Worm (Caenorhabditis elegans) whole organism, L4 larva: Measurements from ENCODE around the gene str-60.
A peak's percentile ranks its signal among the peaks of the same experiment; 100 is the strongest.
"Not testable (repeated sequence)": the region's sequence is repeated elsewhere in the genome, so short reads cannot be mapped to it uniquely, and the experiment has no call there.

Experiments
- D1046.2 ChIP-seq: fragments of 200-800 bp; sonication (Bioruptor generic); IDR thresholded peaks from 2 replicates; pipeline ENCODE4 v1.3.6; 2022; ENCODE audit warnings: missing genetic modification characterization, missing compliant biosample characterization
- F26F4.8 ChIP-seq: fragments of 200-800 bp; sonication (Bioruptor generic); conservative IDR thresholded peaks from 2 replicates; pipeline ENCODE4 v1.3.6; 2022; ENCODE audit warnings: missing genetic modification characterization, missing compliant biosample characterization
- F37D6.2 ChIP-seq: sonication (generic microtip); optimal IDR thresholded peaks from 2 replicates; lab custom pipeline; 2016; ENCODE audit warnings: mild to moderate bottlenecking, missing genetic modification characterization, missing compliant biosample characterization
- F44E2.7 ChIP-seq: fragments of 200-800 bp; sonication (Bioruptor generic); IDR thresholded peaks from 2 replicates; pipeline ENCODE4 v2.1.2; 2022; ENCODE audit warnings: missing genetic modification characterization, missing compliant biosample characterization
- aha-1 ChIP-seq: fragments of 150-350 bp; peaks from one replicate; lab custom pipeline; 2014; ENCODE audit warnings: missing biosample characterization, missing genetic modification characterization
- aly-2 ChIP-seq: sonication (generic microtip); optimal IDR thresholded peaks from 2 replicates; lab custom pipeline; 2018; ENCODE audit warnings: missing biosample characterization, missing genetic modification characterization
- ceh-20 ChIP-seq: fragments of 200-800 bp; sonication (Bioruptor generic); IDR thresholded peaks from 2 replicates; pipeline ENCODE4 v1.3.6; 2022; ENCODE audit warnings: missing genetic modification reagents, missing genetic modification characterization, missing compliant biosample characterization
- ceh-32 ChIP-seq: sonication (generic microtip); optimal IDR thresholded peaks from 2 replicates; lab custom pipeline; 2016; ENCODE audit warnings: mild to moderate bottlenecking, missing genetic modification characterization, missing compliant biosample characterization; ENCODE audit not compliant: poor library complexity
- cey-2 ChIP-seq: sonication (generic microtip); optimal IDR thresholded peaks from 3 replicates; lab custom pipeline; 2017; ENCODE audit warnings: missing genetic modification characterization, mild to moderate bottlenecking, missing compliant biosample characterization, antibody characterized with exemption, borderline replicate concordance; ENCODE audit not compliant: insufficient read depth
- daf-16 ChIP-seq, 3 experiments: sonication (generic microtip); optimal IDR thresholded peaks; 2 replicates each; lab custom pipeline; 2016 to 2017; ENCODE audit warnings: missing genetic modification characterization in 3 of 3, missing genetic modification reagents in 3 of 3, mild to moderate bottlenecking in 2 of 3, missing compliant biosample characterization in 2 of 3, missing biosample characterization in 1 of 3, moderate library complexity in 1 of 3
- dmd-6 ChIP-seq: fragments of 200-800 bp; sonication (Bioruptor generic); IDR thresholded peaks from 2 replicates; pipeline ENCODE4 v1.3.6; 2022; ENCODE audit warnings: missing genetic modification reagents, missing genetic modification characterization, missing compliant biosample characterization
- dmd-8 ChIP-seq: fragments of 200-800 bp; sonication (Bioruptor generic); IDR thresholded peaks from 2 replicates; pipeline ENCODE4 v1.3.6; 2022; ENCODE audit warnings: missing genetic modification characterization, missing compliant biosample characterization
- hlh-11 ChIP-seq: fragments of 200-800 bp; sonication (Bioruptor generic); optimal IDR thresholded peaks from 2 replicates; lab custom pipeline; 2018; ENCODE audit warnings: mild to moderate bottlenecking, missing genetic modification characterization, missing compliant biosample characterization
- hlh-30 ChIP-seq: sonication (generic microtip); optimal IDR thresholded peaks from 2 replicates; lab custom pipeline; 2017; ENCODE audit warnings: antibody characterized with exemption, mild to moderate bottlenecking, missing genetic modification characterization, missing compliant biosample characterization; ENCODE audit not compliant: insufficient read depth
- jun-1 ChIP-seq: fragments of 150-350 bp; optimal IDR thresholded peaks from 2 replicates; lab custom pipeline; 2014; ENCODE audit warnings: missing biosample characterization, missing genetic modification reagents, missing genetic modification characterization
- lin-13 ChIP-seq: fragments of 150-350 bp; optimal IDR thresholded peaks from 2 replicates; lab custom pipeline; 2014; ENCODE audit warnings: missing biosample characterization, missing genetic modification reagents, missing genetic modification characterization
- lin-15B ChIP-seq: fragments of 150-350 bp; sonication (generic microtip); optimal IDR thresholded peaks from 3 replicates; lab custom pipeline; 2014; ENCODE audit warnings: missing biosample characterization, missing genetic modification characterization
- madf-5 ChIP-seq, 2 experiments: fragments of 200-800 bp; sonication (Bioruptor generic); IDR thresholded peaks; 2 replicates each; pipeline ENCODE4 v1.3.6; 2022; ENCODE audit warnings: missing compliant biosample characterization in 2 of 2, missing genetic modification characterization in 2 of 2
- mep-1 ChIP-seq: fragments of 150-350 bp; sonication (generic microtip); optimal IDR thresholded peaks from 3 replicates; lab custom pipeline; 2014; ENCODE audit warnings: missing biosample characterization, missing genetic modification characterization
- nhr-11 ChIP-seq: fragments of 150-350 bp; optimal IDR thresholded peaks from 2 replicates; lab custom pipeline; 2014; ENCODE audit warnings: missing biosample characterization, missing genetic modification characterization
- nhr-111 ChIP-seq: fragments of 200-800 bp; sonication (Bioruptor generic); optimal IDR thresholded peaks from 2 replicates; lab custom pipeline; 2018; ENCODE audit warnings: mild to moderate bottlenecking, missing genetic modification characterization, missing compliant biosample characterization
- nhr-25 ChIP-seq: sonication (generic microtip); optimal IDR thresholded peaks from 2 replicates; lab custom pipeline; 2017; ENCODE audit warnings: missing genetic modification characterization, mild to moderate bottlenecking, missing compliant biosample characterization, antibody characterized with exemption, moderate library complexity, borderline replicate concordance; ENCODE audit not compliant: insufficient read depth
- nhr-48 ChIP-seq: sonication (generic microtip); optimal IDR thresholded peaks from 2 replicates; lab custom pipeline; 2016; ENCODE audit warnings: mild to moderate bottlenecking, missing genetic modification characterization, missing compliant biosample characterization
- pha-4 ChIP-seq, 2 experiments: fragments of 150-350 bp in 1 of 2; fragments of 200-800 bp in 1 of 2; sonication (Bioruptor generic) in 1 of 2; IDR thresholded peaks in 1 of 2; optimal IDR thresholded peaks in 1 of 2; 2 replicates each; pipeline versions ENCODE4 v1.3.6 to Lab custom; 2014 to 2022; ENCODE audit warnings: missing genetic modification characterization in 2 of 2, missing genetic modification reagents in 2 of 2, missing biosample characterization in 1 of 2, missing compliant biosample characterization in 1 of 2
- saeg-2 ChIP-seq: fragments of 200-800 bp; sonication (Bioruptor generic); IDR thresholded peaks from 2 replicates; pipeline ENCODE4 v1.3.6; 2022; ENCODE audit warnings: missing genetic modification reagents, missing genetic modification characterization, missing compliant biosample characterization
- set-16 ChIP-seq: fragments of 200-800 bp; sonication (Bioruptor generic); IDR thresholded peaks from 2 replicates; pipeline ENCODE4 v1.3.6; 2022; ENCODE audit warnings: missing genetic modification reagents, missing genetic modification characterization, missing compliant biosample characterization
- unc-62 ChIP-seq, 3 experiments: fragments of 150-350 bp in 1 of 3; sonication (generic microtip); optimal IDR thresholded peaks in 2 of 3; peaks in 1 of 3; 1 replicate in 1 of 3; 2 replicates in 2 of 3; lab custom pipeline; 2014 to 2017; ENCODE audit warnings: missing biosample characterization in 3 of 3, missing genetic modification characterization in 3 of 3, missing genetic modification reagents in 3 of 3, missing genotype in 1 of 3
- ztf-11 ChIP-seq: fragments of 150-350 bp; optimal IDR thresholded peaks from 2 replicates; lab custom pipeline; 2014; ENCODE audit warnings: missing biosample characterization, missing genetic modification characterization

The str-60 gene

DNA sequence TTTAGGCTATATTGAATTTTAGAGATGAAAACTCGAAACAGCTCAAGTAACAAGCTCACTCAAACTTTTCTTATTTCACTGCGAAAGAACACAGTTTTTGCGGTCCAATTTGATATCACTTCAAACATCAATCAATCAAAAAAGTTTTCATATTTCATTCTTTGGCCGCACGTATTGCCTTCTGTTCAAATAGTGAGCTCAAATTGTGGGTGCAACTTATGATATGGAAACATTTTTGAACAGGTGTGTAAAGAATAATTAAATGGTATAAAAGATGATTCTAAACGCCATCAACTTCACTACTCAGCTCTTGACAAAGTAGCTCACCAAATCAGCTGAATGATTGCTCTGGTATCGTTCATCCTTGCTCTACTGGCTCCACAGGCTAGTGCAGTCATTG is 1.9 kb downstream of the str-60 start, which contains the start of gene T06C12.14:
T06C12.14 (plus strand) TSS at position 301 of the 400 bp plus-strand sequence.
- peak in 1 of 2 experiments; percentile 53 for TF ChIP-seq unc-62 (GFP tag; optimal IDR thresholded peaks at IDR 0.05 in 1 of 2; lab: Kevin White, UChicago)
- TF ChIP-seq unc-62 (tag; optimal IDR thresholded peaks at IDR 0.05; lab: Kevin White, UChicago): no peak
- no peak for TF ChIP-seq hlh-30 (tag; lab: Kevin White, UChicago)
- TF ChIP-seq cey-2 (tag; lab: Kevin White, UChicago): no peak

DNA sequence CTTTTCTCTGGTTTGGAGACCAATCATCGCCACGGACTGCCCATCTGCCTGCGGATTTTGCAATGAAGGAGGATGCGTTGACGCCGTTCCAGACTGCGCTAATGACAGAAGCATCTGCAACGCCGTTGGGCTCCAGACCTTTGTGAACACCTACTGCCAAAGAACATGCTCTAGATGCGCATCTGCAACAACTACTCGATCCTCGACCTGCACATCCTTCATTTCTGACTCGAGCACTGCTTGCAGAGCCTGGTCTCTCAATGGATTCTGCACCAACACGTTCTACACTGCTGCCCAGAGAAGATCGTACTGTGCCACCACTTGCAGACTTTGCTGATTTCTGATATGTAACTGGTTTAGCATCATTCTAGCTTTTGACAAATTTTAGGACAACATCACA is 2.8 kb downstream of the str-60 start:
- TF ChIP-seq mep-1 (tag; lab: Kevin White, UChicago): no peak
- TF ChIP-seq aha-1 (tag; lab: Kevin White, UChicago): no peak
- TF ChIP-seq F26F4.8: no peak
- no peak for TF ChIP-seq nhr-48 (tag; lab: Kevin White, UChicago)
- TF ChIP-seq lin-13 (GFP tag; lab: Kevin White, UChicago): no peak
- no peak for TF ChIP-seq unc-62 (GFP tag; optimal IDR thresholded peaks at IDR 0.05 in 1 of 2; lab: Kevin White, UChicago)
- TF ChIP-seq unc-62 (tag; optimal IDR thresholded peaks at IDR 0.05; lab: Kevin White, UChicago): no peak
- TF ChIP-seq ztf-11 (tag; lab: Kevin White, UChicago): no peak
- TF ChIP-seq cey-2 (tag; lab: Kevin White, UChicago): no peak
- TF ChIP-seq D1046.2 (GFP tag; lab: Robert Waterston, UW): no peak
- TF ChIP-seq aly-2: no peak
- TF ChIP-seq F37D6.2 (tag; lab: Kevin White, UChicago): no peak
- TF ChIP-seq nhr-11 (tag; lab: Kevin White, UChicago): no peak

DNA sequence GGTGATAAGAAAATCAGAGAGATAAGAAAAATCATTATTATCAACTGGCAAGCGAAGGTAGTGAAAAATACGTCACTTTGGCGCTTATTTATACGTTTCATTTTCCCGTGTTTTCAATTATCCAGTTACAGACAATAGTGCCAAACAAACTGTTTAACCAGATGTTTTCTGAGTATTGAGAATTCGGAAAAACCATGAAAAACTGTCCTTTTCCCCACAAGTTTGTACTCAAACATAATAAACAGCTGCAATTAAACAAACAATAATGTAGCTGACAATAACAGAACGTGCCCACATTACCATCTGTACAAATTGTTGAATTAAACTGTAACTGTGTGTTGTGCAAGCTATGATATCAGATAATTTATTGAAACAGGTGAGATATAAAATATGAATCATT is 7.7 kb downstream of the str-60 start, which contains the start of the genes F35E8.1 and F35E8.2:
F35E8.1 (minus strand) TSS at position 101 of the 400 bp plus-strand sequence.
F35E8.2 (plus strand) TSS at position 132 of the 400 bp plus-strand sequence.
- not testable (repeated sequence) for TF ChIP-seq daf-16 (GFP tag; optimal IDR thresholded peaks at IDR 0.05; lab: Kevin White, UChicago)
- TF ChIP-seq daf-16 (tag; optimal IDR thresholded peaks at IDR 0.05; lab: Kevin White, UChicago): peak; percentile 46
- TF ChIP-seq dmd-6 (GFP tag; lab: Robert Waterston, UW): 0 out of 2 replicates have a peak, but pooled peaks have one; percentile 14

DNA sequence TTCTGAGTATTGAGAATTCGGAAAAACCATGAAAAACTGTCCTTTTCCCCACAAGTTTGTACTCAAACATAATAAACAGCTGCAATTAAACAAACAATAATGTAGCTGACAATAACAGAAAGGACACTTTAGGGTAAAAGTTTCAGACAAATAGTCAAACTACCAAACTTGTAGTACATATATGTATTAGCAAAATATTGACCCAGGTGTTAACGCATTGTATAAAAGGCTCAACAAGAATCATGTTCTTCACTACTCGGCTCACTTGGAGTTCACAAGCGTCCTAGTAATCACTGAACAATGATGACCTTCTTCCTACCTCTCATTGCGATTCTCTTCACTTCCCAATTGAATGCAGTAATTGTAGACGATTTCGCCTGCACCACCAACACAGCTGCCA is 14.1 kb downstream of the str-60 start, which contains the start of gene F35E8.6:
F35E8.6 (plus strand) TSS at position 301 of the 400 bp plus-strand sequence.
- TF ChIP-seq saeg-2 (GFP tag; lab: Robert Waterston, UW) (no peak), hlh-11 (tag; lab: Kevin White, UChicago) (no peak), ceh-32 (no peak)

DNA sequence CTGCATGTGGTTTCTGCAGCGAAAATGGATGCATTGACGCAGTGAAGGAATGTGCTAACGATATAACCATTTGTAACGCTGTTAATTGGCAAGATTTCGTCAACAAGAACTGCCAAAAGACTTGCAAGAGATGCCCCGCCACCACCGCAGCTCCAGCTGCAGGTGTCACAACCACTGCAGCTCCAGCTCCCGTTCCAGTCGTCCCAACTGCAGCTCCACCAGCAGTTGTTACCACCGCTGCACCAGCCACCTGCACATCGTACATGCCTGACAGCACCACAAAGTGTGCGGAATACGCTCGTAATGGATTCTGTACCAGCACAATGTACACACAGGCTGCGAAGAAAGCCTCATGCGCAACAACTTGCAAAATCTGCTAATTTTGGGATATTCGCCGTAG is 14.9 kb downstream of the str-60 start:
- TF ChIP-seq ceh-20 (GFP tag; lab: Robert Waterston, UW) (no peak), jun-1 (tag; lab: Kevin White, UChicago) (no peak), madf-5 (GFP tag; IDR thresholded peaks at IDR 0.05; lab: Robert Waterston, UW) (no peak), pha-4 (GFP tag; IDR thresholded peaks at IDR 0.05; lab: Robert Waterston, UW) (no peak), pha-4 (tag; optimal IDR thresholded peaks at IDR 0.05; lab: Kevin White, UChicago) (no peak), cey-2 (tag; lab: Kevin White, UChicago) (no peak), set-16 (GFP tag; lab: Robert Waterston, UW) (peak; percentile 58)

DNA sequence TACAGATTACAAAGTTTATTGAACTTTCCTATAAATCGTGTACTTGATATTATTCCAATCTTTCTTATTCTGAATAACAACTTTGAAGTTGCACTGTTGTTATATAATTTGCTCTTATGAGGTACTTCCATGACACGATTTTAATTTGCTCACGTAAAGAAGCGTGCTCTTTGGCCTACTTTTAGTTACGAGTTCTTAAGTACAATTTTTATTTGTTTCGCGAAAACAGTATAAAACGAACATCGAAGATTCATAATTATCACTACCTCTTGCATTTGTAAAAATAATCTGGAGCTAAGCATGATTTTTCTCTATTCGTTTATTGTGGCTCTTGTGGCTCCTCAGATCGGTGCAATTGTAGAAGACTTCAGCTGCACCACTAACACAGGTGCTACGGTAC is 15.9 kb downstream of the str-60 start, which contains the start of gene F35E8.7:
F35E8.7 (plus strand) TSS at position 301 of the 400 bp plus-strand sequence.
- no peak for TF ChIP-seq F44E2.7

DNA sequence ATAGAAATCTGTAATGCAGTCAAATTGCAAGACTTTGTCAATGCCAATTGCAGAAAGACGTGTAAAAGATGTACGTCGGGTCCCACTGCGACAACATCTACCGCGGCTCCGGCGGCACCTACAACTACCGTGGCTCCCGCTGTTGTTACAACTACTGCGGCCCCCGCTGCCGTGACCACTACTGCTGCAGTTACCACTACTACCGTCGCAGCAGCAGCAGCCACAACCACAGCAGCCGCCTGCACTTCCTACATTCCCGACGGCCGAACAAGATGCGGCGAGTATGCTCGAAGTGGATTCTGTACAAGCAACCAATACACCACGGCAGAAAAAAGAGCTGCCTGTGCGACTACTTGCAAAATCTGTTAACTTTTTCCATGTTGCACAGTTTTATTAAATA is 17.0 kb downstream of the str-60 start:
- 0 out of 2 replicates have a peak, but pooled peaks have one; percentile 23 for TF ChIP-seq dmd-8 (GFP tag; lab: Robert Waterston, UW)
- TF ChIP-seq F44E2.7: no peak
- no peak for TF ChIP-seq aha-1 (tag; lab: Kevin White, UChicago)
- no peak for TF ChIP-seq lin-15B (tag; lab: Kevin White, UChicago)
- TF ChIP-seq nhr-111 (GFP tag; lab: Kevin White, UChicago): no peak
- no peak for TF ChIP-seq nhr-25 (tag; lab: Kevin White, UChicago)
- TF ChIP-seq set-16 (GFP tag; lab: Robert Waterston, UW): peak; percentile 57
- TF ChIP-seq, all 104 proteins: peak for 2
